Fruit fly (Drosophila melanogaster) whole organism, adult: ENCODE results near the gene indra.
A peak's percentile ranks its signal among the peaks of the same experiment; 100 is the strongest.

Experiments used
- CG11617 ChIP-seq: fragments of 200-800 bp; sonication (Bioruptor generic); optimal IDR thresholded peaks from 2 replicates; lab custom pipeline; 2017; ENCODE audit warnings: mild to moderate bottlenecking, missing biosample characterization, missing genetic modification reagents, missing genetic modification characterization
- CG12768 ChIP-seq: fragments of 200-800 bp; sonication (Bioruptor generic); optimal IDR thresholded peaks from 2 replicates; lab custom pipeline; 2017; ENCODE audit warnings: missing biosample characterization, missing genetic modification characterization, mild to moderate bottlenecking, moderate library complexity, missing genetic modification reagents
- CG14711 ChIP-seq: fragments of 200-800 bp; sonication (Bioruptor generic); optimal IDR thresholded peaks from 2 replicates; lab custom pipeline; 2018; ENCODE audit warnings: missing biosample characterization, mild to moderate bottlenecking, missing genetic modification characterization, moderate library complexity
- CG1620 ChIP-seq: fragments of 200-800 bp; sonication (Bioruptor generic); optimal IDR thresholded peaks from 2 replicates; lab custom pipeline; 2016; ENCODE audit warnings: missing biosample characterization, missing genetic modification characterization
- CG33017 ChIP-seq: fragments of 200-800 bp; sonication (Bioruptor generic); optimal IDR thresholded peaks from 2 replicates; lab custom pipeline; 2018; ENCODE audit warnings: missing biosample characterization, mild to moderate bottlenecking, missing genetic modification characterization, moderate library complexity
- CG5204 ChIP-seq: fragments of 200-800 bp; sonication (Bioruptor generic); optimal IDR thresholded peaks from 2 replicates; lab custom pipeline; 2016; ENCODE audit warnings: missing biosample characterization, missing genetic modification characterization
- CG7045 ChIP-seq: fragments of 200-800 bp; sonication (Bioruptor generic); optimal IDR thresholded peaks from 2 replicates; lab custom pipeline; 2017; ENCODE audit warnings: missing biosample characterization, mild to moderate bottlenecking, missing genetic modification characterization
- CG7101 ChIP-seq: fragments of 200-800 bp; sonication (Bioruptor generic); optimal IDR thresholded peaks from 2 replicates; lab custom pipeline; 2018; ENCODE audit warnings: missing biosample characterization, mild to moderate bottlenecking, missing genetic modification characterization, moderate library complexity
- Crg-1 ChIP-seq: fragments of 200-800 bp; sonication (Bioruptor generic); optimal IDR thresholded peaks from 2 replicates; lab custom pipeline; 2016; ENCODE audit warnings: missing biosample characterization, missing genetic modification characterization
- Hr96 ChIP-seq: fragments of 200-800 bp; sonication (Bioruptor generic); optimal IDR thresholded peaks from 2 replicates; lab custom pipeline; 2016; ENCODE audit warnings: missing biosample characterization, missing genetic modification characterization
- Mnt ChIP-seq: fragments of 200-800 bp; sonication (Bioruptor generic); optimal IDR thresholded peaks from 2 replicates; lab custom pipeline; 2016; ENCODE audit warnings: missing biosample characterization, mild to moderate bottlenecking, missing genetic modification characterization
- bab1 ChIP-seq: fragments of 200-800 bp; sonication (Bioruptor generic); optimal IDR thresholded peaks from 3 replicates; lab custom pipeline; 2019; ENCODE audit warnings: missing biosample characterization, mild to moderate bottlenecking, missing genetic modification characterization, moderate library complexity
- cic ChIP-seq: fragments of 200-800 bp; sonication (Bioruptor generic); optimal IDR thresholded peaks from 2 replicates; lab custom pipeline; 2017; ENCODE audit warnings: missing biosample characterization, mild to moderate bottlenecking, missing genetic modification characterization, moderate library complexity
- cnc ChIP-seq, 2 experiments: fragments of >200 bp; optimal IDR thresholded peaks; 2 replicates each; lab custom pipeline; 2017
- ovo ChIP-seq: fragments of 200-800 bp; sonication (Bioruptor generic); optimal IDR thresholded peaks from 2 replicates; lab custom pipeline; 2016; ENCODE audit warnings: missing biosample characterization, missing genetic modification characterization
- pad ChIP-seq: fragments of 200-800 bp; sonication (Bioruptor generic); optimal IDR thresholded peaks from 3 replicates; lab custom pipeline; 2017; ENCODE audit warnings: missing biosample characterization, missing genetic modification characterization, mild to moderate bottlenecking, moderate library complexity, missing genetic modification reagents
- tj ChIP-seq: fragments of 200-800 bp; sonication (Bioruptor generic); optimal IDR thresholded peaks from 3 replicates; lab custom pipeline; 2017; ENCODE audit warnings: missing biosample characterization, mild to moderate bottlenecking, missing genetic modification characterization, moderate library complexity
- toe ChIP-seq: fragments of 200-800 bp; sonication (Bioruptor generic); optimal IDR thresholded peaks from 2 replicates; lab custom pipeline; 2016; ENCODE audit warnings: missing biosample characterization, missing genetic modification characterization

Gene indra

dm6 chr3L:1330420-1330819, 11.8 kb downstream of the indra start:
- TF ChIP-seq pad (GFP tag; lab: Kevin White, UChicago) (no peak), CG5204 (GFP tag; lab: Kevin White, UChicago) (no peak), cnc (optimal IDR thresholded peaks at IDR 0.05; lab: Kevin White, UChicago) (no peak), Hr96 (GFP tag; lab: Kevin White, UChicago) (no peak), tj (no peak), CG33017 (tag; lab: Kevin White, UChicago) (peak; percentile 20), CG7101 (tag; lab: Kevin White, UChicago) (peak; percentile 24), CG11617 (GFP tag; lab: Kevin White, UChicago) (no peak)

- TF ChIP-seq Mnt (GFP tag; lab: Kevin White, UChicago) (peak; percentile 13), CG7045 (GFP tag; lab: Kevin White, UChicago) (no peak), tj (peak; percentile 46), cic (no peak), pad (GFP tag; lab: Kevin White, UChicago) (peak; percentile 17)
These were observed 12.5 kb downstream of the indra start, which contains the start of gene ND-ACP for dm6 chr3L:1329724-1330123. ND-ACP (plus strand) TSS chr3L:1329949.

dm6 chr3L:1325626-1325937, 16.6 kb downstream of the indra start:
- TF ChIP-seq Mnt (GFP tag; lab: Kevin White, UChicago) (no peak), ovo (no peak), cic (peak; percentile 22)

dm6 chr3L:1324818-1325625, 17.2 kb downstream of the indra start:
- peak; percentile 18 for TF ChIP-seq Mnt (GFP tag; lab: Kevin White, UChicago)
- peak; percentile 32 for TF ChIP-seq cic
- no peak for TF ChIP-seq CG11617 (GFP tag; lab: Kevin White, UChicago)
- no peak for TF ChIP-seq toe (GFP tag; lab: Kevin White, UChicago)

dm6 chr3L:1323136-1323535, 19.1 kb downstream of the indra start:
- TF ChIP-seq cic (no peak), tj (peak; percentile 38), pad (GFP tag; lab: Kevin White, UChicago) (no peak)

- TF ChIP-seq CG33017 (tag; lab: Kevin White, UChicago) (no peak), cic (no peak), Crg-1 (GFP tag; lab: Kevin White, UChicago) (no peak), toe (GFP tag; lab: Kevin White, UChicago) (no peak), CG1620 (GFP tag; lab: Kevin White, UChicago) (no peak), Hr96 (GFP tag; lab: Kevin White, UChicago) (no peak), CG7045 (GFP tag; lab: Kevin White, UChicago) (no peak), CG14711 (tag; lab: Kevin White, UChicago) (no peak), ovo (no peak), CG12768 (GFP tag; lab: Kevin White, UChicago) (no peak), pad (GFP tag; lab: Kevin White, UChicago) (no peak), CG7101 (tag; lab: Kevin White, UChicago) (no peak), tj (no peak), cnc (optimal IDR thresholded peaks at IDR 0.05; lab: Kevin White, UChicago) (no peak), Mnt (GFP tag; lab: Kevin White, UChicago) (no peak), CG5204 (GFP tag; lab: Kevin White, UChicago) (no peak), CG11617 (GFP tag; lab: Kevin White, UChicago) (no peak), bab1 (no peak)
These were observed 19.5 kb downstream of the indra start, which contains the start of gene CG9184 for dm6 chr3L:1322706-1323105. CG9184 (minus strand) TSS chr3L:1322806.

dm6 chr3L:1322159-1322558, 20.0 kb downstream of the indra start:
- TF ChIP-seq Crg-1 (GFP tag; lab: Kevin White, UChicago) = no peak
- TF ChIP-seq cnc (optimal IDR thresholded peaks at IDR 0.05; lab: Kevin White, UChicago) = peak in 1 of 2 experiments; percentile 27

dm6 chr3L:1320931-1321556, 21.2 kb downstream of the indra start:
- no peak for TF ChIP-seq CG7101 (tag; lab: Kevin White, UChicago)
- TF ChIP-seq bab1 = no peak
- TF ChIP-seq tj = peak; percentile 95
- no peak for TF ChIP-seq CG33017 (tag; lab: Kevin White, UChicago)
